Worm (Caenorhabditis elegans): ENCODE results near the gene fbxc-19.

DNA sequence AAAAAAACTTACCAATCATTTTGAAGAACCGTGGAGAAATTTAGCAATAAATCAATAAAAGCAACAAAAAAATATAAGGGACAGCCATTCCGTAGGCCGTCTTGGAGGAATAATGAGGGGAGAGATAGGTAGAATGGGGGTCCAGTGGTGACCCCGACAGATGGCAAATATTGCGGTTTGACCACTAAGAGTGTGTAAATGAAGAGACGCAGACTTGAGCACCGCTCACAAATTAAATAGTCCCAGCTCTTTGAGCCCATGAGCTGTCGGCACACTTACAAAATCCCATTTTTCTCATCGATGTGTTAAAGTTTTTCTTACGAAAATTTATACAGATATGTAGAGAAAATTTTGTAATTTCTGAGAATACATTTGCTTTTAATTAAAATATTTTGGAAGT lies 495 bp downstream of the fbxc-19 start, which contains the start of gene fbxa-3:
- TF ChIP-seq ZK546.5 (tag; optimal IDR thresholded peaks at IDR 0.05) (no peak), skn-1 (tag; optimal IDR thresholded peaks at IDR 0.05) (no peak), aly-2 (tag; optimal IDR thresholded peaks at IDR 0.05) (no peak)

All from whole organism, L2 larva.